Worm (Caenorhabditis elegans): ENCODE results near the gene fbxa-143.

DNA sequence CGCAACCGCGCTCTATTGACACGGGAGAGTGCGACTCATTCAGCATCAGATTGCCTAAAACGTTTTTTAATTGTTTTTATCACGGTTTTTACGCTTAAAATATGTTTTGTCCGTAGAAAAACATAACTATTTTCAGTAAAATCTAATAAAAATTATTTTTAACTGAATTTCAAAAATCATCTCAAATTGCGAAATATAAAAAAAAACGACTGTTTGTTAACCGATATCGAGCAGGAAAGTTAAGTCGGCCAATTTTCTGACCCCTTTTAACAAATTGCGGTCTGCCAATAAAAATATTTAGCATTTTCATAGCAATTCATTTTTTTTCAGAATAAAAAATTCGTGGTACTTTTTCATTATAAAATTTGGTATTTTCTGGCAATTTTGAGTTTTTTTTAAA lies 6.8 kb downstream of the fbxa-143 start:
- TF ChIP-seq pha-4 (tag; optimal IDR thresholded peaks at IDR 0.05) (no peak), ama-1 (optimal IDR thresholded peaks at IDR 0.05) (no peak), unc-62 (GFP tag; optimal IDR thresholded peaks at IDR 0.05) (no peak), snpc-4 (tag; optimal IDR thresholded peaks at IDR 0.05) (no peak), nhr-23 (tag; optimal IDR thresholded peaks at IDR 0.05) (no peak), elt-3 (tag; optimal IDR thresholded peaks at IDR 0.05) (no peak), nhr-77 (tag; optimal IDR thresholded peaks at IDR 0.05) (no peak)
